Worm (Caenorhabditis elegans) whole organism, L3 larva: Measurements from ENCODE around the gene T14G8.3.

Source experiments
- egl-27 ChIP-seq: sonication (generic microtip); optimal IDR thresholded peaks from 4 replicates; lab custom pipeline; 2017; ENCODE audit warnings: missing biosample characterization, missing genetic modification reagents, missing genetic modification characterization
- elt-2 ChIP-seq: sonication (generic microtip); optimal IDR thresholded peaks from 2 replicates; lab custom pipeline; 2016; ENCODE audit warnings: missing genetic modification reagents, mild to moderate bottlenecking, missing genetic modification characterization, missing compliant biosample characterization
- fkh-10 ChIP-seq: sonication (generic microtip); optimal IDR thresholded peaks from 2 replicates; lab custom pipeline; 2017; ENCODE audit warnings: missing biosample characterization, missing genetic modification reagents, missing genetic modification characterization
- nfya-1 ChIP-seq: sonication (generic microtip); optimal IDR thresholded peaks from 2 replicates; lab custom pipeline; 2017; ENCODE audit warnings: missing genetic modification characterization, mild to moderate bottlenecking, missing compliant biosample characterization, antibody characterized with exemption, moderate library complexity; ENCODE audit not compliant: insufficient read depth
- nhr-11 ChIP-seq: fragments of 150-350 bp; optimal IDR thresholded peaks from 2 replicates; lab custom pipeline; 2014; ENCODE audit warnings: missing biosample characterization, missing genetic modification characterization
- nhr-12 ChIP-seq: fragments of 150-350 bp; optimal IDR thresholded peaks from 2 replicates; lab custom pipeline; 2014; ENCODE audit warnings: missing biosample characterization, missing genetic modification characterization
- nhr-76 ChIP-seq: fragments of 150-350 bp; sonication (generic microtip); optimal IDR thresholded peaks from 5 replicates; lab custom pipeline; 2014; ENCODE audit warnings: missing biosample characterization, missing genetic modification characterization
- nhr-77 ChIP-seq: fragments of 150-350 bp; optimal IDR thresholded peaks from 2 replicates; lab custom pipeline; 2014; ENCODE audit warnings: missing biosample characterization, missing genetic modification characterization
- pqm-1 ChIP-seq: fragments of 150-350 bp; optimal IDR thresholded peaks from 2 replicates; lab custom pipeline; 2017; ENCODE audit warnings: missing biosample characterization, missing genetic modification characterization, inconsistent platforms
- snpc-4 ChIP-seq: fragments of 150-350 bp; optimal IDR thresholded peaks from 2 replicates; lab custom pipeline; 2014; ENCODE audit warnings: missing biosample characterization, missing genetic modification characterization
- unc-39 ChIP-seq: sonication (generic microtip); optimal IDR thresholded peaks from 4 replicates; lab custom pipeline; 2017; ENCODE audit warnings: missing biosample characterization, missing genetic modification characterization

- TF ChIP-seq nhr-76 (tag; lab: Kevin White, UChicago), result no peak
- no peak for TF ChIP-seq pqm-1 (tag; lab: Kevin White, UChicago)
- TF ChIP-seq snpc-4, result no peak
- no peak for TF ChIP-seq elt-2
- no peak for TF ChIP-seq nfya-1 (tag; lab: Kevin White, UChicago)
- TF ChIP-seq nhr-11 (tag; lab: Kevin White, UChicago), result no peak
- TF ChIP-seq nhr-77, result no peak
- no peak for TF ChIP-seq fkh-10 (GFP tag; lab: Kevin White, UChicago)
- TF ChIP-seq nhr-12, result no peak
- no peak for TF ChIP-seq unc-39 (tag; lab: Kevin White, UChicago)
- no peak for TF ChIP-seq egl-27
Measured at ce11 chrX:12813539-12813938, 47.5 kb upstream of the T14G8.3 start, which contains the start of gene gei-3.
